Fruit fly (Drosophila melanogaster) whole organism, embryonic: ENCODE results near the gene Atpalpha.

ENCODE experiments used
- Ada2b ChIP-seq: fragments of 200-800 bp; sonication (Bioruptor generic); IDR thresholded peaks from 2 replicates; pipeline ENCODE4 v1.3.6; 2022; ENCODE audit warnings: missing biosample characterization, missing genetic modification characterization
- CG11398 ChIP-seq: fragments of 200-800 bp; sonication (Bioruptor generic); optimal IDR thresholded peaks from 2 replicates; lab custom pipeline; 2016; ENCODE audit warnings: missing biosample characterization, missing genetic modification characterization
- CG12299 ChIP-seq: fragments of 200-800 bp; sonication (Bioruptor generic); optimal IDR thresholded peaks from 2 replicates; lab custom pipeline; 2018; ENCODE audit warnings: missing biosample characterization, mild to moderate bottlenecking, missing genetic modification characterization
- CG12391 ChIP-seq: fragments of 200-800 bp; sonication (Bioruptor generic); optimal IDR thresholded peaks from 3 replicates; lab custom pipeline; 2018; ENCODE audit warnings: missing biosample characterization, mild to moderate bottlenecking, missing genetic modification characterization, moderate library complexity
- CG12659 ChIP-seq: fragments of 200-800 bp; sonication (Bioruptor generic); optimal IDR thresholded peaks from 3 replicates; lab custom pipeline; 2017; ENCODE audit warnings: mild to moderate bottlenecking, missing biosample characterization, missing genetic modification reagents, missing genetic modification characterization
- CG14667 ChIP-seq: fragments of 200-800 bp; sonication (Bioruptor generic); IDR thresholded peaks from 2 replicates; pipeline ENCODE4 v1.3.6; 2022; ENCODE audit warnings: missing biosample characterization, missing genetic modification characterization
- CG16815 ChIP-seq: fragments of 200-800 bp; sonication (Bioruptor generic); optimal IDR thresholded peaks from 3 replicates; lab custom pipeline; 2017; ENCODE audit warnings: missing biosample characterization, mild to moderate bottlenecking, missing genetic modification characterization
- CG18476 ChIP-seq: fragments of 200-800 bp; sonication (Bioruptor generic); optimal IDR thresholded peaks from 2 replicates; lab custom pipeline; 2016; ENCODE audit warnings: missing biosample characterization, mild to moderate bottlenecking, missing genetic modification characterization
- CG18764 ChIP-seq: fragments of 200-800 bp; sonication (Bioruptor generic); optimal IDR thresholded peaks from 3 replicates; lab custom pipeline; 2016; ENCODE audit warnings: missing biosample characterization, missing genetic modification characterization
- CG2678 ChIP-seq: fragments of 200-800 bp; sonication (Bioruptor generic); optimal IDR thresholded peaks from 3 replicates; lab custom pipeline; 2019; ENCODE audit warnings: missing biosample characterization, mild to moderate bottlenecking, missing genetic modification characterization, moderate library complexity
- CG2712 ChIP-seq: fragments of 200-800 bp; optimal IDR thresholded peaks from 3 replicates; lab custom pipeline; 2019; ENCODE audit warnings: missing biosample characterization, mild to moderate bottlenecking, missing genetic modification characterization, moderate library complexity
- CG30020 ChIP-seq: fragments of 200-800 bp; optimal IDR thresholded peaks from 2 replicates; lab custom pipeline; 2019; ENCODE audit warnings: missing biosample characterization, mild to moderate bottlenecking, missing genetic modification characterization, moderate library complexity
- CG3407 ChIP-seq: fragments of 200-800 bp; sonication (Bioruptor generic); optimal IDR thresholded peaks from 2 replicates; lab custom pipeline; 2018; ENCODE audit warnings: missing biosample characterization, mild to moderate bottlenecking, missing genetic modification characterization
- CG6654 ChIP-seq: fragments of 200-800 bp; sonication (Bioruptor generic); optimal IDR thresholded peaks from 2 replicates; lab custom pipeline; 2017; ENCODE audit warnings: missing biosample characterization, mild to moderate bottlenecking, missing genetic modification characterization
- CG7928 ChIP-seq: fragments of 200-800 bp; sonication (Bioruptor generic); optimal IDR thresholded peaks from 2 replicates; lab custom pipeline; 2017; ENCODE audit warnings: missing biosample characterization, mild to moderate bottlenecking, missing genetic modification characterization
- CG8290 ChIP-seq, 3 experiments: fragments of 200-800 bp; sonication (Bioruptor generic); optimal IDR thresholded peaks; 2 replicates each; lab custom pipeline; 2016 to 2019; ENCODE audit warnings: missing biosample characterization in 3 of 3, missing genetic modification characterization in 3 of 3, mild to moderate bottlenecking in 2 of 3, moderate library complexity in 1 of 3
- CG8924 ChIP-seq: fragments of 200-800 bp; optimal IDR thresholded peaks from 3 replicates; lab custom pipeline; 2019; ENCODE audit warnings: missing biosample characterization, mild to moderate bottlenecking, missing genetic modification characterization, moderate library complexity
- CG9609 ChIP-seq: fragments of 200-800 bp; sonication (Bioruptor generic); optimal IDR thresholded peaks from 3 replicates; lab custom pipeline; 2016; ENCODE audit warnings: missing biosample characterization, missing genetic modification characterization
- CTCF ChIP-seq: fragments of 200-800 bp; sonication (Bioruptor generic); optimal IDR thresholded peaks from 2 replicates; lab custom pipeline; 2017; ENCODE audit warnings: missing biosample characterization, mild to moderate bottlenecking, missing genetic modification characterization, moderate library complexity
- Chrac-16 ChIP-seq: fragments of 200-800 bp; sonication (Bioruptor generic); optimal IDR thresholded peaks from 3 replicates; lab custom pipeline; 2016; ENCODE audit warnings: missing biosample characterization, missing genetic modification characterization
- CoRest ChIP-seq: fragments of 200-800 bp; sonication (Bioruptor generic); optimal IDR thresholded peaks from 3 replicates; lab custom pipeline; 2018; ENCODE audit warnings: missing biosample characterization, mild to moderate bottlenecking, missing genetic modification characterization, moderate library complexity
- D19B ChIP-seq: fragments of 200-800 bp; sonication (Bioruptor generic); optimal IDR thresholded peaks from 2 replicates; lab custom pipeline; 2017; ENCODE audit warnings: missing biosample characterization, mild to moderate bottlenecking, missing genetic modification characterization
- Doc3 ChIP-seq: fragments of 200-800 bp; sonication (Bioruptor generic); IDR thresholded peaks from 3 replicates; pipeline ENCODE4 v1.3.6; 2022; ENCODE audit warnings: missing biosample characterization, missing genetic modification characterization; ENCODE audit not compliant: partially characterized antibody
- Hmr ChIP-seq: fragments of 200-800 bp; sonication (Bioruptor generic); optimal IDR thresholded peaks from 3 replicates; lab custom pipeline; 2017; ENCODE audit warnings: mild to moderate bottlenecking, missing biosample characterization, missing genetic modification reagents, missing genetic modification characterization
- Meics ChIP-seq: fragments of 200-800 bp; sonication (Bioruptor generic); optimal IDR thresholded peaks from 2 replicates; lab custom pipeline; 2017; ENCODE audit warnings: missing biosample characterization, mild to moderate bottlenecking, missing genetic modification characterization
- NFAT ChIP-seq: fragments of 200-800 bp; sonication (Bioruptor generic); IDR thresholded peaks from 2 replicates; pipeline ENCODE4 v1.3.6; 2022; ENCODE audit warnings: missing biosample characterization, missing genetic modification characterization
- Oaz ChIP-seq: fragments of 200-800 bp; sonication (Bioruptor generic); IDR thresholded peaks from 2 replicates; pipeline ENCODE4 v1.3.6; 2022; ENCODE audit warnings: missing biosample characterization, missing genetic modification characterization
- Pdp1 ChIP-seq, 2 experiments: fragments of 200-800 bp; sonication (Bioruptor generic); optimal IDR thresholded peaks; 3 replicates each; lab custom pipeline; 2016; ENCODE audit warnings: missing biosample characterization in 2 of 2, missing genetic modification characterization in 2 of 2, mild to moderate bottlenecking in 1 of 2, moderate library complexity in 1 of 2
- Poxn ChIP-seq: fragments of 200-800 bp; sonication (Bioruptor generic); IDR thresholded peaks from 2 replicates; pipeline ENCODE4 v1.3.6; 2022; ENCODE audit warnings: missing biosample characterization, missing genetic modification characterization
- Scr ChIP-seq: fragments of 200-800 bp; sonication (Bioruptor generic); IDR thresholded peaks from 2 replicates; pipeline ENCODE4 v1.3.6; 2022; ENCODE audit warnings: missing biosample characterization, missing genetic modification characterization; ENCODE audit not compliant: partially characterized antibody
- Xbp1 ChIP-seq: fragments of 200-800 bp; sonication (Bioruptor generic); optimal IDR thresholded peaks from 3 replicates; lab custom pipeline; 2016; ENCODE audit warnings: missing biosample characterization, mild to moderate bottlenecking, missing genetic modification characterization
- bbx ChIP-seq: fragments of 200-800 bp; sonication (Bioruptor generic); IDR thresholded peaks from 2 replicates; pipeline ENCODE4 v1.3.6; 2022; ENCODE audit warnings: missing biosample characterization, missing genetic modification characterization; ENCODE audit not compliant: partially characterized antibody
- cad ChIP-seq: fragments of >200 bp; optimal IDR thresholded peaks from 2 replicates; lab custom pipeline; 2017; ENCODE audit warnings: missing biosample characterization, missing genetic modification characterization
- chm ChIP-seq: fragments of 200-800 bp; sonication (Bioruptor generic); IDR thresholded peaks from 2 replicates; pipeline ENCODE4 v1.3.6; 2022; ENCODE audit warnings: missing biosample characterization, missing genetic modification characterization
- dan ChIP-seq: fragments of 200-800 bp; sonication (Bioruptor generic); IDR thresholded peaks from 2 replicates; pipeline ENCODE4 v1.3.6; 2022; ENCODE audit warnings: missing biosample characterization, missing genetic modification characterization
- disco-r ChIP-seq: fragments of 200-800 bp; sonication (Bioruptor generic); optimal IDR thresholded peaks from 2 replicates; lab custom pipeline; 2016; ENCODE audit warnings: missing biosample characterization, missing genetic modification characterization
- esg ChIP-seq: fragments of 200-800 bp; sonication (Bioruptor generic); conservative IDR thresholded peaks from 2 replicates; pipeline ENCODE4 v1.3.6; 2022; ENCODE audit warnings: missing biosample characterization, missing genetic modification characterization
- ftz-f1 ChIP-seq: fragments of 200-800 bp; sonication (Bioruptor generic); optimal IDR thresholded peaks from 2 replicates; lab custom pipeline; 2016; ENCODE audit warnings: missing biosample characterization, missing genetic modification characterization
- gfzf ChIP-seq: fragments of 200-800 bp; sonication (Bioruptor generic); optimal IDR thresholded peaks from 2 replicates; lab custom pipeline; 2016; ENCODE audit warnings: missing biosample characterization, mild to moderate bottlenecking, missing genetic modification characterization, moderate library complexity
- grn ChIP-seq: fragments of 200-800 bp; sonication (Bioruptor generic); optimal IDR thresholded peaks from 3 replicates; lab custom pipeline; 2017; ENCODE audit warnings: missing biosample characterization, missing genetic modification characterization
- lov ChIP-seq, 2 experiments: fragments of 200-800 bp in 1 of 2; fragments of >200 bp in 1 of 2; sonication (Bioruptor generic) in 1 of 2; IDR thresholded peaks in 1 of 2; optimal IDR thresholded peaks in 1 of 2; 2 replicates in 1 of 2; 3 replicates in 1 of 2; pipeline versions ENCODE4 v1.3.6 to Lab custom; 2017 to 2022; ENCODE audit warnings: missing biosample characterization in 1 of 2, missing genetic modification characterization in 1 of 2
- peb ChIP-seq: fragments of 200-800 bp; sonication (Bioruptor generic); IDR thresholded peaks from 2 replicates; pipeline ENCODE4 v1.3.6; 2022; ENCODE audit warnings: missing biosample characterization, missing genetic modification characterization
- pita ChIP-seq: fragments of 200-800 bp; sonication (Bioruptor generic); optimal IDR thresholded peaks from 2 replicates; lab custom pipeline; 2017; ENCODE audit warnings: missing biosample characterization, mild to moderate bottlenecking, missing genetic modification characterization
- prd ChIP-seq, 3 experiments: fragments of >200 bp in 2 of 3; fragments of 200-800 bp in 1 of 3; sonication (Bioruptor generic) in 1 of 3; optimal IDR thresholded peaks in 2 of 3; IDR thresholded peaks in 1 of 3; 2 replicates in 2 of 3; 3 replicates in 1 of 3; pipeline versions ENCODE4 v1.3.6 to Lab custom; 2017 to 2022; ENCODE audit warnings: missing biosample characterization in 1 of 3, missing genetic modification characterization in 1 of 3
- run ChIP-seq: fragments of 200-800 bp; sonication (Bioruptor generic); optimal IDR thresholded peaks from 3 replicates; lab custom pipeline; 2018; ENCODE audit warnings: missing biosample characterization, mild to moderate bottlenecking, missing genetic modification characterization
- salm ChIP-seq: fragments of 200-800 bp; sonication (Bioruptor generic); optimal IDR thresholded peaks from 2 replicates; lab custom pipeline; 2018; ENCODE audit warnings: missing biosample characterization, mild to moderate bottlenecking, missing genetic modification characterization
- slou ChIP-seq: fragments of 200-800 bp; sonication (Bioruptor generic); optimal IDR thresholded peaks from 3 replicates; lab custom pipeline; 2016; ENCODE audit warnings: missing biosample characterization, missing genetic modification characterization
- tap ChIP-seq: fragments of 200-800 bp; optimal IDR thresholded peaks from 3 replicates; lab custom pipeline; 2019; ENCODE audit warnings: missing biosample characterization, mild to moderate bottlenecking, missing genetic modification characterization, moderate library complexity
- ttk ChIP-seq: fragments of 200-800 bp; sonication (Bioruptor generic); IDR thresholded peaks from 2 replicates; pipeline ENCODE4 v2.1.2; 2022; ENCODE audit warnings: missing biosample characterization, missing genetic modification characterization
- vvl ChIP-seq: fragments of 200-800 bp; sonication (Bioruptor generic); IDR thresholded peaks from 2 replicates; pipeline ENCODE4 v1.3.6; 2022; ENCODE audit warnings: missing biosample characterization, missing genetic modification characterization

Gene Atpalpha

DNA sequence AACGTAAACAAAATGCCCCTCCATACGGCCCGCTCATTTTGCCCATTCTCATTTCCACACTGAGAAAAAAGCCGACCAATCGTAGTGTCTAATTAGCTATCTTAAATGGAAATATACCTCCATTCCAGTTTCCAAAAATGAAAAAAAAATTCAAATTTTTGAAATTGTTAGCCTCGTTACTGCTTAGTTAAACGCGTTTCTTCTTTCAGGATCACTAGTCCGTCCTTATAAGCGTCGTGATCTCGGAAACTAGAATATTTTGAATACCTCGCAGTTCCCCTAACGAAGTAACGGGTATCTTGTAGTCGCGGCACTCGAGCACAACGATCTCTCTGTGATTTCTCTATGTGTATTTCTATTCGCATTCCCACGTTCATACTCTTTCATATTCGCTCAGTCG, 41.1 kb downstream of the Atpalpha start (continued):
- TF ChIP-seq Hmr, result peak; percentile 56
- no peak for TF ChIP-seq CG30020 (tag; lab: Kevin White, UChicago)
- TF ChIP-seq Xbp1, result peak; percentile 53
- TF ChIP-seq CG12299 (tag; lab: Kevin White, UChicago), result no peak
- TF ChIP-seq CG7928 (GFP tag; lab: Kevin White, UChicago), result no peak
- TF ChIP-seq CG8924, result peak; percentile 56
- peak; percentile 45; the same call in 1 of the 2 replicates for TF ChIP-seq esg
- no peak for TF ChIP-seq CTCF (GFP tag; lab: Kevin White, UChicago)
- peak; percentile 28 to 69 for TF ChIP-seq Pdp1 (GFP tag; optimal IDR thresholded peaks at IDR 0.05; lab: Kevin White, UChicago)
- no peak for TF ChIP-seq CG3407 (GFP tag; lab: Kevin White, UChicago)
- peak; percentile 17 for TF ChIP-seq CG18476
- TF ChIP-seq CG14667 (GFP tag; lab: Robert Waterston, UW), result 0 out of 2 replicates have a peak, but pooled peaks have one; percentile 13
- TF ChIP-seq pita (GFP tag; lab: Kevin White, UChicago), result no peak
- no peak for TF ChIP-seq prd (optimal IDR thresholded peaks at IDR 0.05; lab: Kevin White, UChicago)
- TF ChIP-seq prd (GFP tag; IDR thresholded peaks at IDR 0.05; lab: Robert Waterston, UW), result peak; percentile 62
- TF ChIP-seq bbx (GFP tag; lab: Robert Waterston, UW), result no peak
- no peak for TF ChIP-seq gfzf
- TF ChIP-seq run, result no peak
- TF ChIP-seq NFAT (GFP tag; lab: Robert Waterston, UW), result 0 out of 2 replicates have a peak, but pooled peaks have one; percentile 35
- TF ChIP-seq CoRest (tag; lab: Kevin White, UChicago), result peak; percentile 73
- no peak for TF ChIP-seq Doc3 (GFP tag; lab: Robert Waterston, UW)
- TF ChIP-seq tap (tag; lab: Kevin White, UChicago), result peak; percentile 27
- TF ChIP-seq slou, result no peak
- peak; percentile 65 for TF ChIP-seq D19B (GFP tag; lab: Kevin White, UChicago)
- 0 out of 2 replicates have a peak, but pooled peaks have one; percentile 16 for TF ChIP-seq chm (GFP tag; lab: Robert Waterston, UW)
- no peak for TF ChIP-seq ftz-f1 (GFP tag; lab: Kevin White, UChicago)
- TF ChIP-seq CG11398 (GFP tag; lab: Kevin White, UChicago), result peak; percentile 33
- peak; percentile 57 for TF ChIP-seq CG2712
- no peak for TF ChIP-seq Scr (GFP tag; lab: Robert Waterston, UW)
- no peak for TF ChIP-seq cad
- TF ChIP-seq Ada2b (GFP tag; lab: Robert Waterston, UW), result peak; percentile 47
- TF ChIP-seq Oaz, result no peak
- no peak for TF ChIP-seq CG8290 (GFP tag; optimal IDR thresholded peaks at IDR 0.05; lab: Kevin White, UChicago)
- TF ChIP-seq CG8290 (tag; optimal IDR thresholded peaks at IDR 0.05; lab: Kevin White, UChicago), result no peak
- TF ChIP-seq grn (GFP tag; lab: Kevin White, UChicago), result no peak
- TF ChIP-seq CG2678 (tag; lab: Kevin White, UChicago), result peak; percentile 71
- TF ChIP-seq lov (optimal IDR thresholded peaks at IDR 0.05; lab: Kevin White, UChicago), result no peak
- TF ChIP-seq lov (GFP tag; IDR thresholded peaks at IDR 0.05; lab: Robert Waterston, UW), result no peak
- peak; percentile 19; the same call in 1 of the 2 replicates for TF ChIP-seq vvl (GFP tag; lab: Robert Waterston, UW)
- peak; percentile 32 for TF ChIP-seq CG6654 (GFP tag; lab: Kevin White, UChicago)
- TF ChIP-seq CG9609 (GFP tag; lab: Kevin White, UChicago), result peak; percentile 37
- TF ChIP-seq Chrac-16 (GFP tag; lab: Kevin White, UChicago), result peak; percentile 16
- peak; percentile 6 for TF ChIP-seq CG16815 (GFP tag; lab: Kevin White, UChicago)
- TF ChIP-seq Poxn (GFP tag; lab: Robert Waterston, UW), result no peak
- TF ChIP-seq ttk (GFP tag; lab: Robert Waterston, UW), result peak; percentile 12; the same call in 1 of the 2 replicates
- TF ChIP-seq peb (GFP tag; lab: Robert Waterston, UW), result no peak
- peak; percentile 64 for TF ChIP-seq CG12659 (GFP tag; lab: Kevin White, UChicago)
- peak; percentile 39 for TF ChIP-seq CG12391 (tag; lab: Kevin White, UChicago)
- TF ChIP-seq CG18764, result no peak
- no peak for TF ChIP-seq salm
- TF ChIP-seq disco-r (GFP tag; lab: Kevin White, UChicago), result peak; percentile 59
- peak; percentile 45 for TF ChIP-seq Meics (GFP tag; lab: Kevin White, UChicago)
- TF ChIP-seq dan (GFP tag; lab: Robert Waterston, UW), result no peak
